Fruit fly (Drosophila melanogaster) whole organism, embryonic: Measurements from ENCODE around the gene wdn.

Experiments used
- Antp ChIP-seq: fragments of 200-800 bp; sonication (Bioruptor generic); optimal IDR thresholded peaks from 3 replicates; lab custom pipeline; 2016; ENCODE audit warnings: missing biosample characterization, missing genetic modification characterization
- BtbVII ChIP-seq: fragments of 200-800 bp; sonication (Bioruptor generic); optimal IDR thresholded peaks from 3 replicates; lab custom pipeline; 2017; ENCODE audit warnings: missing biosample characterization, mild to moderate bottlenecking, missing genetic modification characterization
- CG10654 ChIP-seq: fragments of 200-800 bp; sonication (Bioruptor generic); optimal IDR thresholded peaks from 2 replicates; lab custom pipeline; 2016; ENCODE audit warnings: missing biosample characterization, missing genetic modification characterization
- CG12391 ChIP-seq: fragments of 200-800 bp; sonication (Bioruptor generic); optimal IDR thresholded peaks from 3 replicates; lab custom pipeline; 2018; ENCODE audit warnings: missing biosample characterization, mild to moderate bottlenecking, missing genetic modification characterization, moderate library complexity
- CG12744 ChIP-seq: fragments of 200-800 bp; sonication (Bioruptor generic); optimal IDR thresholded peaks from 2 replicates; lab custom pipeline; 2016; ENCODE audit warnings: missing biosample characterization, missing genetic modification characterization
- CG13123 ChIP-seq: fragments of 200-800 bp; sonication (Bioruptor generic); optimal IDR thresholded peaks from 2 replicates; lab custom pipeline; 2016; ENCODE audit warnings: missing biosample characterization, missing genetic modification characterization
- CG13775 ChIP-seq: fragments of 200-800 bp; sonication (Bioruptor generic); optimal IDR thresholded peaks from 3 replicates; lab custom pipeline; 2017; ENCODE audit warnings: missing biosample characterization, mild to moderate bottlenecking, missing genetic modification characterization
- CG14710 ChIP-seq: fragments of 200-800 bp; sonication (Bioruptor generic); optimal IDR thresholded peaks from 3 replicates; lab custom pipeline; 2019; ENCODE audit warnings: missing biosample characterization, mild to moderate bottlenecking, missing genetic modification characterization, moderate library complexity
- CG1529 ChIP-seq: fragments of 200-800 bp; sonication (Bioruptor generic); optimal IDR thresholded peaks from 3 replicates; lab custom pipeline; 2018; ENCODE audit warnings: missing biosample characterization, missing genetic modification characterization
- CG17568 ChIP-seq: fragments of 200-800 bp; sonication (Bioruptor generic); optimal IDR thresholded peaks from 2 replicates; lab custom pipeline; 2018; ENCODE audit warnings: missing biosample characterization, mild to moderate bottlenecking, missing genetic modification characterization, moderate library complexity
- CG17612 ChIP-seq: fragments of 200-800 bp; sonication (Bioruptor generic); IDR thresholded peaks from 2 replicates; pipeline ENCODE4 v1.3.6; 2022; ENCODE audit warnings: missing biosample characterization, missing genetic modification characterization
- CG18011 ChIP-seq: fragments of 200-800 bp; sonication (Bioruptor generic); optimal IDR thresholded peaks from 2 replicates; lab custom pipeline; 2017; ENCODE audit warnings: missing biosample characterization, missing genetic modification characterization, mild to moderate bottlenecking, moderate library complexity, missing genotype
- CG2199 ChIP-seq: fragments of 200-800 bp; sonication (Bioruptor generic); IDR thresholded peaks from 3 replicates; pipeline ENCODE4 v1.3.6; 2022; ENCODE audit warnings: missing biosample characterization, missing genetic modification characterization
- CG2678 ChIP-seq: fragments of 200-800 bp; sonication (Bioruptor generic); optimal IDR thresholded peaks from 3 replicates; lab custom pipeline; 2019; ENCODE audit warnings: missing biosample characterization, mild to moderate bottlenecking, missing genetic modification characterization, moderate library complexity
- CG30020 ChIP-seq: fragments of 200-800 bp; optimal IDR thresholded peaks from 2 replicates; lab custom pipeline; 2019; ENCODE audit warnings: missing biosample characterization, mild to moderate bottlenecking, missing genetic modification characterization, moderate library complexity
- CG5180 ChIP-seq: fragments of 200-800 bp; sonication (Bioruptor generic); optimal IDR thresholded peaks from 3 replicates; lab custom pipeline; 2017; ENCODE audit warnings: missing biosample characterization, missing genetic modification characterization, mild to moderate bottlenecking, moderate library complexity, missing genetic modification reagents
- CG6272 ChIP-seq: fragments of 200-800 bp; sonication (Bioruptor generic); IDR thresholded peaks from 2 replicates; pipeline ENCODE4 v1.3.6; 2022; ENCODE audit warnings: missing biosample characterization, missing genetic modification characterization
- CG7372 ChIP-seq: fragments of 200-800 bp; sonication (Bioruptor generic); IDR thresholded peaks from 2 replicates; pipeline ENCODE4 v1.3.6; 2022; ENCODE audit warnings: missing biosample characterization, missing genetic modification characterization
- CG7556 ChIP-seq: fragments of 200-800 bp; sonication (Bioruptor generic); optimal IDR thresholded peaks from 2 replicates; lab custom pipeline; 2017; ENCODE audit warnings: missing biosample characterization, mild to moderate bottlenecking, missing genetic modification characterization
- CG7786 ChIP-seq: fragments of 200-800 bp; sonication (Bioruptor generic); optimal IDR thresholded peaks from 2 replicates; lab custom pipeline; 2016; ENCODE audit warnings: missing biosample characterization, missing genetic modification characterization
- CG8290 ChIP-seq, 3 experiments: fragments of 200-800 bp; sonication (Bioruptor generic); optimal IDR thresholded peaks; 2 replicates each; lab custom pipeline; 2016 to 2019; ENCODE audit warnings: missing biosample characterization in 3 of 3, missing genetic modification characterization in 3 of 3, mild to moderate bottlenecking in 2 of 3, moderate library complexity in 1 of 3
- CG9437 ChIP-seq: fragments of 200-800 bp; sonication (Bioruptor generic); optimal IDR thresholded peaks from 2 replicates; lab custom pipeline; 2018; ENCODE audit warnings: missing biosample characterization, mild to moderate bottlenecking, missing genetic modification characterization
- CG9609 ChIP-seq: fragments of 200-800 bp; sonication (Bioruptor generic); optimal IDR thresholded peaks from 3 replicates; lab custom pipeline; 2016; ENCODE audit warnings: missing biosample characterization, missing genetic modification characterization
- CG9727 ChIP-seq: fragments of 200-800 bp; sonication (Bioruptor generic); optimal IDR thresholded peaks from 3 replicates; lab custom pipeline; 2017; ENCODE audit warnings: missing biosample characterization, mild to moderate bottlenecking, missing genetic modification characterization
- CG9876 ChIP-seq: fragments of 200-800 bp; sonication (Bioruptor generic); optimal IDR thresholded peaks from 2 replicates; lab custom pipeline; 2016; ENCODE audit warnings: missing biosample characterization, missing genetic modification characterization
- CoRest ChIP-seq: fragments of 200-800 bp; sonication (Bioruptor generic); optimal IDR thresholded peaks from 3 replicates; lab custom pipeline; 2018; ENCODE audit warnings: missing biosample characterization, mild to moderate bottlenecking, missing genetic modification characterization, moderate library complexity
- H2.0 ChIP-seq: fragments of 200-800 bp; sonication (Bioruptor generic); IDR thresholded peaks from 2 replicates; pipeline ENCODE4 v1.3.6; 2022; ENCODE audit warnings: missing biosample characterization, missing genetic modification characterization
- HLHmδ ChIP-seq: fragments of 200-800 bp; sonication (Bioruptor generic); optimal IDR thresholded peaks from 2 replicates; lab custom pipeline; 2018; ENCODE audit warnings: missing biosample characterization, mild to moderate bottlenecking, missing genetic modification characterization, moderate library complexity
- HmgD ChIP-seq: fragments of 200-800 bp; sonication (Bioruptor generic); optimal IDR thresholded peaks from 3 replicates; lab custom pipeline; 2016; ENCODE audit warnings: missing biosample characterization, missing genetic modification characterization
- Hr3 ChIP-seq: fragments of 200-800 bp; sonication (Bioruptor generic); optimal IDR thresholded peaks from 3 replicates; lab custom pipeline; 2016; ENCODE audit warnings: missing biosample characterization, missing genetic modification characterization
- Mes4 ChIP-seq: fragments of 200-800 bp; sonication (Bioruptor generic); optimal IDR thresholded peaks from 2 replicates; lab custom pipeline; 2016; ENCODE audit warnings: missing biosample characterization, missing genetic modification characterization
- Six4 ChIP-seq: fragments of 200-800 bp; sonication (Bioruptor generic); optimal IDR thresholded peaks from 2 replicates; lab custom pipeline; 2016; ENCODE audit warnings: missing biosample characterization, missing genetic modification characterization
- Ssrp ChIP-seq: fragments of 200-800 bp; sonication (Bioruptor generic); optimal IDR thresholded peaks from 2 replicates; lab custom pipeline; 2018; ENCODE audit warnings: missing biosample characterization, mild to moderate bottlenecking, missing genetic modification characterization, moderate library complexity
- al ChIP-seq: fragments of 200-800 bp; sonication (Bioruptor generic); IDR thresholded peaks from 2 replicates; pipeline ENCODE4 v1.3.6; 2022; ENCODE audit warnings: missing biosample characterization, missing genetic modification characterization
- aop ChIP-seq: fragments of 200-800 bp; sonication (Bioruptor generic); IDR thresholded peaks from 2 replicates; pipeline ENCODE4 v1.3.6; 2022; ENCODE audit warnings: missing biosample characterization, missing genetic modification characterization
- ase ChIP-seq: fragments of 200-800 bp; sonication (Bioruptor generic); IDR thresholded peaks from 3 replicates; pipeline ENCODE4 v1.3.6; 2022; ENCODE audit warnings: missing biosample characterization, missing genetic modification characterization
- bcd ChIP-seq: fragments of 200-800 bp; sonication (Bioruptor generic); optimal IDR thresholded peaks from 2 replicates; lab custom pipeline; 2017; ENCODE audit warnings: missing biosample characterization, mild to moderate bottlenecking, missing genetic modification characterization
- cato ChIP-seq: fragments of 200-800 bp; sonication (Bioruptor generic); optimal IDR thresholded peaks from 2 replicates; lab custom pipeline; 2016; ENCODE audit warnings: missing biosample characterization, missing genetic modification characterization, borderline replicate concordance
- chinmo ChIP-seq: fragments of 200-800 bp; sonication (Bioruptor generic); IDR thresholded peaks from 4 replicates; pipeline ENCODE4 v1.3.6; 2022; ENCODE audit warnings: missing biosample characterization, missing genetic modification characterization; ENCODE audit not compliant: partially characterized antibody
- chn ChIP-seq: fragments of 200-800 bp; sonication (Bioruptor generic); optimal IDR thresholded peaks from 2 replicates; lab custom pipeline; 2016; ENCODE audit warnings: missing biosample characterization, missing genetic modification characterization
- dan ChIP-seq: fragments of 200-800 bp; sonication (Bioruptor generic); IDR thresholded peaks from 2 replicates; pipeline ENCODE4 v1.3.6; 2022; ENCODE audit warnings: missing biosample characterization, missing genetic modification characterization
- fd3F ChIP-seq: fragments of 200-800 bp; sonication (Bioruptor generic); optimal IDR thresholded peaks from 2 replicates; lab custom pipeline; 2018; ENCODE audit warnings: missing biosample characterization, mild to moderate bottlenecking, missing genetic modification characterization, moderate library complexity
- fd96Cb ChIP-seq: fragments of 200-800 bp; sonication (Bioruptor generic); optimal IDR thresholded peaks from 2 replicates; lab custom pipeline; 2018; ENCODE audit warnings: missing biosample characterization, mild to moderate bottlenecking, missing genetic modification characterization, moderate library complexity
- fru ChIP-seq: fragments of >200 bp; optimal IDR thresholded peaks from 2 replicates; lab custom pipeline; 2017
- gsb ChIP-seq: fragments of 200-800 bp; sonication (Bioruptor generic); IDR thresholded peaks from 2 replicates; pipeline ENCODE4 v1.3.6; 2022; ENCODE audit warnings: missing biosample characterization, missing genetic modification characterization
- hkb ChIP-seq, 2 experiments: fragments of 200-800 bp in 1 of 2; fragments of >200 bp in 1 of 2; sonication (Bioruptor generic) in 1 of 2; IDR thresholded peaks in 1 of 2; optimal IDR thresholded peaks in 1 of 2; 2 replicates each; pipeline versions ENCODE4 v1.3.6 to Lab custom; 2017 to 2022; ENCODE audit warnings: missing biosample characterization in 1 of 2, missing genetic modification characterization in 1 of 2
- lilli ChIP-seq: fragments of 200-800 bp; sonication (Bioruptor generic); optimal IDR thresholded peaks from 3 replicates; lab custom pipeline; 2016; ENCODE audit warnings: missing biosample characterization, missing genetic modification characterization
- nmo ChIP-seq: fragments of 200-800 bp; sonication (Bioruptor generic); optimal IDR thresholded peaks from 2 replicates; lab custom pipeline; 2018; ENCODE audit warnings: missing biosample characterization, mild to moderate bottlenecking, missing genetic modification characterization, moderate library complexity
- otp ChIP-seq: fragments of 200-800 bp; sonication (Bioruptor generic); IDR thresholded peaks from 3 replicates; pipeline ENCODE4, ENCODE4 v1.3.6; 2022; ENCODE audit warnings: missing biosample characterization, missing genetic modification characterization
- pb ChIP-seq: fragments of 200-800 bp; sonication (Bioruptor generic); optimal IDR thresholded peaks from 3 replicates; lab custom pipeline; 2016; ENCODE audit warnings: missing biosample characterization, missing genetic modification characterization
- repo ChIP-seq: fragments of 200-800 bp; sonication (Bioruptor generic); optimal IDR thresholded peaks from 2 replicates; lab custom pipeline; 2016; ENCODE audit warnings: missing biosample characterization, missing genetic modification characterization
- sug ChIP-seq: fragments of 200-800 bp; optimal IDR thresholded peaks from 2 replicates; lab custom pipeline; 2019; ENCODE audit warnings: missing biosample characterization, mild to moderate bottlenecking, missing genetic modification characterization, moderate library complexity

The wdn gene

DNA sequence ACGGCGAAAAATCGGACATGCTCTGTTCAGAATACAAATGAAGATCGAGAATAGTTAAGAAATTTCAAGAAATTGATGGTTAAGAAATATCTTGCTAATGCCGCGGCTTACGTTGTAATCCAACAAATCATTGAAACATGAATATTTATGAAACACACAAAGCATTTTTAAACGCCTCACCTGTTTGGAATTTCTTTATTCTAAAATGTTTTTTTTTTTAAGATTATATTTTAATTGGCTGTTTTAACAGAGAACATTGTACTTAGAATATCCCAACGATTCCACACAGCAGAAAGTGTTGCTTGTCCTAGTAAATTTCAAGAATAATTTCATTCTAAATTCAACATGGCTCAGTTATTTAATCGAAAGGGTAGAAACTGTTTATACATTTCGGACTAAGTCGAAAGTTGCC lies 40.8 kb upstream of the wdn start (continued):
- TF ChIP-seq ase (GFP tag; lab: Robert Waterston, UW) (no peak), otp (GFP tag; lab: Robert Waterston, UW) (no peak), H2.0 (GFP tag; lab: Robert Waterston, UW) (no peak), CG9727 (peak; percentile 8), Ssrp (peak; percentile 16), CG9609 (no peak), CG7786 (GFP tag; lab: Kevin White, UChicago) (no peak), chinmo (GFP tag; lab: Robert Waterston, UW) (no peak), fd96Cb (tag; lab: Kevin White, UChicago) (peak; percentile 26), CoRest (tag; lab: Kevin White, UChicago) (peak; percentile 33), fd3F (GFP tag; lab: Kevin White, UChicago) (no peak), CG30020 (tag; lab: Kevin White, UChicago) (no peak), CG1529 (GFP tag; lab: Kevin White, UChicago) (peak; percentile 28), cato (GFP tag; lab: Kevin White, UChicago) (no peak), CG17568 (GFP tag; lab: Kevin White, UChicago) (no peak), pb (GFP tag; lab: Kevin White, UChicago) (no peak), CG12744 (GFP tag; lab: Kevin White, UChicago) (no peak), CG18011 (GFP tag; lab: Kevin White, UChicago) (no peak), repo (GFP tag; lab: Kevin White, UChicago) (no peak), CG7372 (GFP tag; lab: Robert Waterston, UW) (no peak), al (no peak), CG2199 (GFP tag; lab: Robert Waterston, UW) (no peak), dan (no peak), CG7556 (peak; percentile 53), CG8290 (GFP tag; optimal IDR thresholded peaks at IDR 0.05; lab: Kevin White, UChicago) (no peak), CG8290 (tag; optimal IDR thresholded peaks at IDR 0.05; lab: Kevin White, UChicago) (no peak), chn (no peak), CG17612 (GFP tag; lab: Robert Waterston, UW) (no peak), hkb (optimal IDR thresholded peaks at IDR 0.05; lab: Kevin White, UChicago) (no peak), hkb (GFP tag; IDR thresholded peaks at IDR 0.05; lab: Robert Waterston, UW) (no peak), CG5180 (GFP tag; lab: Kevin White, UChicago) (no peak), CG9437 (GFP tag; lab: Kevin White, UChicago) (no peak), CG13123 (GFP tag; lab: Kevin White, UChicago) (no peak), bcd (GFP tag; lab: Kevin White, UChicago) (no peak), CG14710 (tag; lab: Kevin White, UChicago) (peak; percentile 31), gsb (GFP tag; lab: Robert Waterston, UW) (no peak), Hr3 (GFP tag; lab: Kevin White, UChicago) (no peak), aop (GFP tag; lab: Robert Waterston, UW) (no peak), Six4 (GFP tag; lab: Kevin White, UChicago) (peak; percentile 14), Antp (GFP tag; lab: Kevin White, UChicago) (no peak), HmgD (GFP tag; lab: Kevin White, UChicago) (no peak), CG9876 (no peak), lilli (no peak), fru (no peak), HLHmδ (GFP tag; lab: Kevin White, UChicago) (no peak), CG10654 (GFP tag; lab: Kevin White, UChicago) (no peak), nmo (peak; percentile 34), Mes4 (no peak), CG6272 (GFP tag; lab: Robert Waterston, UW) (no peak), CG13775 (GFP tag; lab: Kevin White, UChicago) (no peak), CG2678 (tag; lab: Kevin White, UChicago) (peak; percentile 17), CG12391 (tag; lab: Kevin White, UChicago) (peak; percentile 38), BtbVII (GFP tag; lab: Kevin White, UChicago) (no peak), sug (tag; lab: Kevin White, UChicago) (no peak)
